Fruit fly (Drosophila melanogaster) S2 (cell line): ENCODE results near the gene Mul1.

Experiments
- CG8478 ChIP-seq: fragments of >200 bp; optimal IDR thresholded peaks from 2 replicates; lab custom pipeline; 2018
- CTCF ChIP-seq, 2 experiments: fragments of >200 bp; optimal IDR thresholded peaks; 2 replicates each; lab custom pipeline; 2018

dm6 chr3L:4070996-4071379, 49.7 kb downstream of the Mul1 start:
- TF ChIP-seq CTCF (optimal IDR thresholded peaks at IDR 0.05; lab: Kevin White, UChicago) (no peak), CG8478 (no peak)
